Fruit fly (Drosophila melanogaster) whole organism, wandering third instar larva: Measurements from ENCODE around the gene PGAP1.

ENCODE experiments used
- Abd-B ChIP-seq: fragments of >200 bp; optimal IDR thresholded peaks from 2 replicates; lab custom pipeline; 2017; ENCODE audit warnings: missing biosample characterization, missing genetic modification characterization
- CG32264 ChIP-seq: fragments of 200-800 bp; sonication (Bioruptor generic); optimal IDR thresholded peaks from 2 replicates; lab custom pipeline; 2016; ENCODE audit warnings: missing biosample characterization, missing genetic modification characterization
- CG9705 ChIP-seq: fragments of 200-800 bp; sonication (Bioruptor generic); optimal IDR thresholded peaks from 2 replicates; lab custom pipeline; 2018; ENCODE audit warnings: missing biosample characterization, mild to moderate bottlenecking, missing genetic modification characterization
- CrebA ChIP-seq: fragments of 200-800 bp; sonication (Bioruptor generic); optimal IDR thresholded peaks from 2 replicates; lab custom pipeline; 2016; ENCODE audit warnings: missing biosample characterization, mild to moderate bottlenecking, missing genetic modification characterization, borderline replicate concordance
- Dfd ChIP-seq: fragments of >200 bp; optimal IDR thresholded peaks from 2 replicates; lab custom pipeline; 2017; ENCODE audit warnings: missing biosample characterization, missing genetic modification characterization
- Dif ChIP-seq: fragments of 200-275, 200-300 bp; sonication (Bioruptor generic); optimal IDR thresholded peaks from 2 replicates; lab custom pipeline; 2018; ENCODE audit warnings: missing biosample characterization, missing genetic modification characterization; ENCODE audit not compliant: partially characterized antibody
- GATAd ChIP-seq: sonication (Bioruptor generic); optimal IDR thresholded peaks from 2 replicates; lab custom pipeline; 2016; ENCODE audit warnings: missing biosample characterization, missing genetic modification characterization
- HLH106 ChIP-seq: fragments of 200-800 bp; optimal IDR thresholded peaks from 3 replicates; lab custom pipeline; 2019; ENCODE audit warnings: missing biosample characterization, mild to moderate bottlenecking, missing genetic modification characterization, moderate library complexity
- Hnf4 ChIP-seq: fragments of 200-800 bp; sonication (Bioruptor generic); optimal IDR thresholded peaks from 2 replicates; lab custom pipeline; 2016; ENCODE audit warnings: missing biosample characterization, mild to moderate bottlenecking, missing genetic modification characterization
- Hr78 ChIP-seq: fragments of >200 bp; optimal IDR thresholded peaks from 2 replicates; lab custom pipeline; 2017; ENCODE audit warnings: missing biosample characterization, missing genetic modification characterization
- Hr83 ChIP-seq: fragments of 200-300 bp; sonication (Bioruptor generic); optimal IDR thresholded peaks from 2 replicates; lab custom pipeline; 2016; ENCODE audit warnings: missing biosample characterization, mild to moderate bottlenecking, missing genetic modification characterization, moderate library complexity; ENCODE audit not compliant: poor library complexity, severe bottlenecking
- Jra ChIP-seq: sonication (Bioruptor generic); optimal IDR thresholded peaks from 2 replicates; lab custom pipeline; 2016; ENCODE audit warnings: missing biosample characterization, missing genetic modification characterization
- Mio ChIP-seq: sonication (Bioruptor generic); optimal IDR thresholded peaks from 2 replicates; lab custom pipeline; 2016; ENCODE audit warnings: missing biosample characterization, missing genetic modification characterization
- Myc ChIP-seq: fragments of >200 bp; optimal IDR thresholded peaks from 2 replicates; lab custom pipeline; 2017
- N ChIP-seq: fragments of >200 bp; optimal IDR thresholded peaks from 2 replicates; lab custom pipeline; 2018; ENCODE audit warnings: missing biosample characterization, missing external identifiers, missing genetic modification characterization
- OdsH ChIP-seq: fragments of 200-800 bp; sonication (Bioruptor generic); optimal IDR thresholded peaks from 2 replicates; lab custom pipeline; 2016; ENCODE audit warnings: missing biosample characterization, mild to moderate bottlenecking, missing genetic modification characterization
- Rel ChIP-seq, 2 experiments: fragments of 200-800 bp; sonication (Bioruptor generic) in 1 of 2; optimal IDR thresholded peaks; 2 replicates in 1 of 2; 3 replicates in 1 of 2; lab custom pipeline; 2016 to 2019; ENCODE audit warnings: mild to moderate bottlenecking in 2 of 2, missing biosample characterization in 2 of 2, missing genetic modification characterization in 2 of 2, moderate library complexity in 1 of 2
- Sp1 ChIP-seq: fragments of 200-800 bp; sonication (Bioruptor generic); optimal IDR thresholded peaks from 3 replicates; lab custom pipeline; 2019; ENCODE audit warnings: missing biosample characterization, mild to moderate bottlenecking, missing genetic modification characterization, moderate library complexity
- Vsx2 ChIP-seq: fragments of 200-300, 225-300 bp; sonication (Bioruptor generic); optimal IDR thresholded peaks from 2 replicates; lab custom pipeline; 2018; ENCODE audit warnings: missing biosample characterization, missing genetic modification characterization; ENCODE audit not compliant: partially characterized antibody
- br ChIP-seq: fragments of 200-800 bp; sonication (Bioruptor generic); optimal IDR thresholded peaks from 2 replicates; lab custom pipeline; 2016; ENCODE audit warnings: missing biosample characterization, missing genetic modification characterization
- brk ChIP-seq: fragments of 200-800 bp; sonication (Bioruptor generic); optimal IDR thresholded peaks from 2 replicates; lab custom pipeline; 2016; ENCODE audit warnings: missing biosample characterization, mild to moderate bottlenecking, missing genetic modification characterization
- dl ChIP-seq, 2 experiments: fragments of 175-275, 200-275 bp in 1 of 2; fragments of 200-275 bp in 1 of 2; sonication (Bioruptor generic); optimal IDR thresholded peaks; lab custom pipeline; 2018; ENCODE audit warnings: mild to moderate bottlenecking in 2 of 2, missing biosample characterization in 2 of 2, missing genetic modification characterization in 2 of 2, moderate library complexity in 2 of 2; ENCODE audit not compliant: partially characterized antibody in 2 of 2, insufficient read depth in 1 of 2
- dmrt93B ChIP-seq: fragments of 200-800 bp; sonication (Bioruptor generic); optimal IDR thresholded peaks from 2 replicates; lab custom pipeline; 2018; ENCODE audit warnings: missing biosample characterization, mild to moderate bottlenecking, missing genetic modification characterization
- dsf ChIP-seq: sonication (Bioruptor generic); optimal IDR thresholded peaks from 2 replicates; lab custom pipeline; 2016; ENCODE audit warnings: missing biosample characterization, missing genetic modification characterization, borderline replicate concordance
- ey ChIP-seq: fragments of 200-800 bp; sonication (Bioruptor generic); optimal IDR thresholded peaks from 2 replicates; lab custom pipeline; 2016; ENCODE audit warnings: missing biosample characterization, missing genetic modification characterization
- foxo ChIP-seq, 2 experiments: fragments of 200-800 bp; sonication (Bioruptor generic); optimal IDR thresholded peaks; 2 replicates in 1 of 2; 3 replicates in 1 of 2; lab custom pipeline; 2016 to 2017; ENCODE audit warnings: missing biosample characterization in 2 of 2, missing genetic modification characterization in 2 of 2
- fru ChIP-seq: fragments of 200-800 bp; sonication (Bioruptor generic); optimal IDR thresholded peaks from 3 replicates; lab custom pipeline; 2016; ENCODE audit warnings: missing biosample characterization, mild to moderate bottlenecking, missing genetic modification characterization
- h ChIP-seq: fragments of 200-800 bp; sonication (Bioruptor generic); optimal IDR thresholded peaks from 3 replicates; lab custom pipeline; 2016; ENCODE audit warnings: missing biosample characterization, mild to moderate bottlenecking, missing genetic modification characterization
- jim ChIP-seq: fragments of 175-275, 200-325 bp; sonication (Bioruptor generic); optimal IDR thresholded peaks from 2 replicates; lab custom pipeline; 2016; ENCODE audit warnings: missing biosample characterization, mild to moderate bottlenecking, missing genetic modification characterization
- lola ChIP-seq: fragments of >200 bp; optimal IDR thresholded peaks from 2 replicates; lab custom pipeline; 2017; ENCODE audit warnings: missing biosample characterization, missing genetic modification characterization
- pan ChIP-seq: fragments of >200 bp; optimal IDR thresholded peaks from 2 replicates; lab custom pipeline; 2017
- psq ChIP-seq: fragments of 200-800 bp; sonication (Bioruptor generic); optimal IDR thresholded peaks from 3 replicates; lab custom pipeline; 2017; ENCODE audit warnings: missing biosample characterization, mild to moderate bottlenecking, missing genetic modification characterization, moderate library complexity
- rgr ChIP-seq: fragments of 200-800 bp; sonication (Bioruptor generic); optimal IDR thresholded peaks from 3 replicates; lab custom pipeline; 2016; ENCODE audit warnings: missing biosample characterization, mild to moderate bottlenecking, missing genetic modification characterization
- sage ChIP-seq: fragments of 200-800 bp; sonication (Bioruptor generic); optimal IDR thresholded peaks from 2 replicates; lab custom pipeline; 2016; ENCODE audit warnings: missing biosample characterization, mild to moderate bottlenecking, missing genetic modification characterization
- sv ChIP-seq: fragments of 200-800 bp; sonication (Bioruptor generic); optimal IDR thresholded peaks from 3 replicates; lab custom pipeline; 2016; ENCODE audit warnings: missing biosample characterization, missing genetic modification characterization
- tai ChIP-seq: sonication (Bioruptor generic); optimal IDR thresholded peaks from 2 replicates; lab custom pipeline; 2016; ENCODE audit warnings: missing biosample characterization, missing genetic modification characterization
- usp ChIP-seq: fragments of >200 bp; optimal IDR thresholded peaks from 2 replicates; lab custom pipeline; 2017; ENCODE audit warnings: missing biosample characterization, missing genetic modification characterization
- woc ChIP-seq: sonication (Bioruptor generic); optimal IDR thresholded peaks from 2 replicates; lab custom pipeline; 2016; ENCODE audit warnings: missing biosample characterization, mild to moderate bottlenecking, missing genetic modification characterization

PGAP1 gene

dm6 chrX:5718476-5719012 is 29.3 kb upstream of the PGAP1 start:
- peak; percentile 84 for TF ChIP-seq HLH106
- TF ChIP-seq foxo (GFP tag; optimal IDR thresholded peaks at IDR 0.05; lab: Kevin White, UChicago) = peak in 1 of 2 experiments; percentile 83
- TF ChIP-seq Dif (GFP tag; lab: Kevin White, UChicago) = no peak
- no peak for TF ChIP-seq GATAd (GFP tag; lab: Kevin White, UChicago)
- TF ChIP-seq rgr (GFP tag; lab: Kevin White, UChicago) = peak; percentile 84
- peak; percentile 42 for TF ChIP-seq dmrt93B (GFP tag; lab: Kevin White, UChicago)
- TF ChIP-seq CG9705 (GFP tag; lab: Kevin White, UChicago) = peak; percentile 59
- TF ChIP-seq Abd-B = no peak
- no peak for TF ChIP-seq N (GFP tag; lab: Kevin White, UChicago)
- no peak for TF ChIP-seq Rel (GFP tag; optimal IDR thresholded peaks at IDR 0.05; lab: Kevin White, UChicago)
- TF ChIP-seq Rel (tag; optimal IDR thresholded peaks at IDR 0.05; lab: Kevin White, UChicago) = peak; percentile 67
- TF ChIP-seq tai (GFP tag; lab: Kevin White, UChicago) = no peak
- TF ChIP-seq dsf (GFP tag; lab: Kevin White, UChicago) = no peak
- no peak for TF ChIP-seq usp (GFP tag; lab: Kevin White, UChicago)
- TF ChIP-seq OdsH (GFP tag; lab: Kevin White, UChicago) = peak; percentile 72
- no peak for TF ChIP-seq woc
- TF ChIP-seq Sp1 (GFP tag; lab: Kevin White, UChicago) = peak; percentile 81
- TF ChIP-seq Myc = no peak
- no peak for TF ChIP-seq jim
- peak; percentile 70 for TF ChIP-seq h (GFP tag; lab: Kevin White, UChicago)
- peak; percentile 39 for TF ChIP-seq br (GFP tag; lab: Kevin White, UChicago)
- TF ChIP-seq CrebA (GFP tag; lab: Kevin White, UChicago) = no peak
- no peak for TF ChIP-seq sv (GFP tag; lab: Kevin White, UChicago)
- peak; percentile 55 for TF ChIP-seq psq
- TF ChIP-seq Mio = no peak
- TF ChIP-seq lola (GFP tag; lab: Kevin White, UChicago) = no peak
- TF ChIP-seq fru = peak; percentile 67
- no peak for TF ChIP-seq CG32264 (GFP tag; lab: Kevin White, UChicago)
- peak; percentile 52 for TF ChIP-seq sage (GFP tag; lab: Kevin White, UChicago)
- TF ChIP-seq Vsx2 (GFP tag; lab: Kevin White, UChicago) = no peak
- TF ChIP-seq pan (lab: Kevin White, UChicago) = no peak
- peak; percentile 45 for TF ChIP-seq brk (GFP tag; lab: Kevin White, UChicago)
- peak; percentile 55 for TF ChIP-seq Hnf4 (GFP tag; lab: Kevin White, UChicago)
- peak; percentile 46 for TF ChIP-seq ey (GFP tag; lab: Kevin White, UChicago)
- no peak for TF ChIP-seq dl (GFP tag; optimal IDR thresholded peaks at IDR 0.05; lab: Kevin White, UChicago; ENCODE audit: insufficient read depth in 1 of 2, partially characterized antibody in 2 of 2)
- TF ChIP-seq Jra (GFP tag; lab: Kevin White, UChicago) = no peak
- TF ChIP-seq Dfd (GFP tag; lab: Kevin White, UChicago) = no peak
- no peak for TF ChIP-seq Hr83 (GFP tag; lab: Kevin White, UChicago)
- no peak for TF ChIP-seq Hr78

DNA sequence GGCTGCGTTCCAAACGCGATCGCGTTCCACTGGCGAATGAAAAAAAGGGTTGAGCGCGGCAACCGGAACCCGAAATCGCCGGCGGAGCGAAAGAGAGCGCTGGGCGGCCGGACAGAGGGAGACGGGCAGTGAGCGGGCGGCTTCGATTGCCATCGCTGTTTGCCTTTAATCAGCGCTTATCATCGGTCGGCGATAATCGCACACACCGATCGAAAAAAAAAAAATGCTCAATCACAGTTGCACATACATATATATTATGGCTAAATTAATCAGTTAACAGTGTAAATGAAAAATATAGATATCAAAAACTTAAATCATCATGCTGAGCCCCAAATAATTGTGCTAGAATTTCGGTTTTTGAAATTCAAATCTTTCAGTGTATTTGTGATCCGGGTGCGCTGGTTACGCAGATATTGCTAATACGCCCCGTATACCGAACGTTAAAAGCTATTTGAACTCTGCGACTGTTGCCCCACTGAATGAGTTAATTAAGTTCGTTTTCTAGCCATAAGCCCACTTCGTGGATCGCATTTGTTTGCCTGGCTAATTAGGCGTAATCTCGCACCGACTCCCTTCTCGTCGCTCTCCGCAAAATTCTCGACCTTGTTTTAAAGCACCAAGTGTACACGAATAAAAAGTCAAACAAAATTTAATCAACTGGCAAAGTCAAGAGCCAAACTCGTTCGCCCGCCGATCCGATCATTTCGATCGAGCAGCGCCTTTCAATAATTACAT is 28.6 kb upstream of the PGAP1 start, which contains the start of gene CG33080:
CG33080 (minus strand) TSS at position 38 of the 735 bp plus-strand sequence.
- TF ChIP-seq Hr78 = no peak
- peak; percentile 1 for TF ChIP-seq fru
- no peak for TF ChIP-seq GATAd (GFP tag; lab: Kevin White, UChicago)
- peak; percentile 7 for TF ChIP-seq HLH106
- no peak for TF ChIP-seq lola (GFP tag; lab: Kevin White, UChicago)
- peak; percentile 15 for TF ChIP-seq br (GFP tag; lab: Kevin White, UChicago)
- no peak for TF ChIP-seq Myc
- no peak for TF ChIP-seq Sp1 (GFP tag; lab: Kevin White, UChicago)
- TF ChIP-seq Dfd (GFP tag; lab: Kevin White, UChicago) = no peak
- TF ChIP-seq usp (GFP tag; lab: Kevin White, UChicago) = no peak
- peak; percentile 55 for TF ChIP-seq h (GFP tag; lab: Kevin White, UChicago)
- peak; percentile 27 for TF ChIP-seq Hnf4 (GFP tag; lab: Kevin White, UChicago)
- TF ChIP-seq rgr (GFP tag; lab: Kevin White, UChicago) = peak; percentile 13
- peak in 1 of 2 experiments; percentile 23 for TF ChIP-seq foxo (GFP tag; optimal IDR thresholded peaks at IDR 0.05; lab: Kevin White, UChicago)
- TF ChIP-seq Vsx2 (GFP tag; lab: Kevin White, UChicago) = peak; percentile 97
- TF ChIP-seq dsf (GFP tag; lab: Kevin White, UChicago) = no peak
